Worm (Caenorhabditis elegans) whole organism, L3 larva: Measurements from ENCODE around the gene clec-119.

Experiments used
- ZK546.5 ChIP-seq: sonication (generic microtip); optimal IDR thresholded peaks from 2 replicates; lab custom pipeline; 2017; ENCODE audit warnings: missing biosample characterization, missing genetic modification characterization
- ama-1 ChIP-seq: fragments of 150-350 bp; optimal IDR thresholded peaks from 2 replicates; lab custom pipeline; 2018
- nhr-76 ChIP-seq: fragments of 150-350 bp; sonication (generic microtip); optimal IDR thresholded peaks from 5 replicates; lab custom pipeline; 2014; ENCODE audit warnings: missing biosample characterization, missing genetic modification characterization
- skn-1 ChIP-seq: fragments of 150-350 bp; optimal IDR thresholded peaks from 2 replicates; lab custom pipeline; 2014; ENCODE audit warnings: missing biosample characterization, missing genetic modification characterization
- unc-39 ChIP-seq: sonication (generic microtip); optimal IDR thresholded peaks from 4 replicates; lab custom pipeline; 2017; ENCODE audit warnings: missing biosample characterization, missing genetic modification characterization

DNA sequence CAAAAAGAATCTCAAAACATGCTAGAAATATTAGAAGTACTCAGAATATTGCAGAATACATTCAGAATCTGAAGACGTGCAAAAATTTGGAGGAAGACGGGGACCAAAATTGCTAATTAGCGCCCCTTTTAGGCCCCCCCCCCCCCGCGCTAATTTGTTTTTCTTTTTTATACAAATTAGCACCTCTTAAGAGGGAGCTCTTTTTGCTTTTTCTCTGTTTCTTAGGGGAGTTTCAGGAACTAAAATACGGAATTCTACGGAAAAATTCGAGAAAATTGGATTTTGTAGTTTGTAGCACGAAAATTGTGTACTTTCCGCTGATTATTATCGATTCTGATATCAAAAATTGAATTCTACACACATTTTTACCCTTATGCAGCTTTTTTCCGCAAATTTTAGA, 45.8 kb downstream of the clec-119 start, which contains the start of gene glb-31:
- no peak for TF ChIP-seq ama-1 (lab: Kevin White, UChicago)
- TF ChIP-seq skn-1 (tag; lab: Kevin White, UChicago), result no peak
- TF ChIP-seq unc-39 (tag; lab: Kevin White, UChicago), result no peak
- TF ChIP-seq nhr-76 (tag; lab: Kevin White, UChicago), result no peak
- TF ChIP-seq ZK546.5 (tag; lab: Kevin White, UChicago), result no peak
